Worm (Caenorhabditis elegans) whole organism, late embryonic: ENCODE data around the gene srv-30.

ENCODE experiments used
- C08G9.2 ChIP-seq: sonication (generic microtip); optimal IDR thresholded peaks from 2 replicates; lab custom pipeline; 2016; ENCODE audit warnings: mild to moderate bottlenecking, missing genetic modification characterization, moderate library complexity, missing compliant biosample characterization
- F13H6.1 ChIP-seq: sonication (generic microtip); optimal IDR thresholded peaks from 2 replicates; lab custom pipeline; 2016; ENCODE audit warnings: missing genetic modification characterization, missing compliant biosample characterization
- K09A11.1 ChIP-seq: sonication (generic microtip); optimal IDR thresholded peaks from 2 replicates; lab custom pipeline; 2017; ENCODE audit warnings: antibody characterized with exemption, mild to moderate bottlenecking, missing genetic modification characterization, missing compliant biosample characterization; ENCODE audit not compliant: insufficient read depth
- ahr-1 ChIP-seq: sonication (generic microtip); optimal IDR thresholded peaks from 2 replicates; lab custom pipeline; 2016; ENCODE audit warnings: missing genetic modification characterization, missing compliant biosample characterization
- ama-1 ChIP-seq: fragments of 150-350 bp; optimal IDR thresholded peaks from 2 replicates; lab custom pipeline; 2014
- ceh-19 ChIP-seq: fragments of 200-800 bp; sonication (Bioruptor generic); optimal IDR thresholded peaks from 2 replicates; lab custom pipeline; 2018; ENCODE audit warnings: mild to moderate bottlenecking, missing genetic modification characterization, missing compliant biosample characterization
- ceh-2 ChIP-seq: sonication (generic microtip); optimal IDR thresholded peaks from 2 replicates; lab custom pipeline; 2016; ENCODE audit warnings: missing genotype, missing genetic modification characterization, missing compliant biosample characterization
- ceh-31 ChIP-seq: sonication (generic microtip); optimal IDR thresholded peaks from 2 replicates; lab custom pipeline; 2016; ENCODE audit warnings: missing genetic modification characterization, missing compliant biosample characterization
- ceh-34 ChIP-seq: sonication (generic microtip); optimal IDR thresholded peaks from 2 replicates; lab custom pipeline; 2016; ENCODE audit warnings: mild to moderate bottlenecking, missing genetic modification characterization, missing compliant biosample characterization
- ceh-6 ChIP-seq: fragments of 200-800 bp; sonication (Bioruptor generic); optimal IDR thresholded peaks from 2 replicates; lab custom pipeline; 2018; ENCODE audit warnings: mild to moderate bottlenecking, missing genetic modification characterization, missing compliant biosample characterization
- dve-1 ChIP-seq: sonication (generic microtip); optimal IDR thresholded peaks from 2 replicates; lab custom pipeline; 2017; ENCODE audit warnings: antibody characterized with exemption, mild to moderate bottlenecking, missing genetic modification characterization, missing compliant biosample characterization
- elt-2 ChIP-seq: sonication (generic microtip); optimal IDR thresholded peaks from 2 replicates; lab custom pipeline; 2016; ENCODE audit warnings: missing genetic modification reagents, missing genetic modification characterization, missing compliant biosample characterization
- elt-4 ChIP-seq: sonication (generic microtip); optimal IDR thresholded peaks from 2 replicates; lab custom pipeline; 2016; ENCODE audit warnings: missing genetic modification characterization, missing compliant biosample characterization
- eyg-1 ChIP-seq: sonication (generic microtip); optimal IDR thresholded peaks from 2 replicates; lab custom pipeline; 2016; ENCODE audit warnings: missing genotype, missing genetic modification characterization, missing compliant biosample characterization
- fkh-10 ChIP-seq: fragments of 150-350 bp; optimal IDR thresholded peaks from 2 replicates; lab custom pipeline; 2014; ENCODE audit warnings: missing biosample characterization, missing genetic modification reagents, missing genetic modification characterization
- gmeb-2 ChIP-seq: sonication (generic microtip); optimal IDR thresholded peaks from 2 replicates; lab custom pipeline; 2016; ENCODE audit warnings: missing genetic modification characterization, inconsistent platforms, missing compliant biosample characterization
- hlh-13 ChIP-seq: fragments of 200-800 bp; sonication (Bioruptor generic); optimal IDR thresholded peaks from 2 replicates; lab custom pipeline; 2018; ENCODE audit warnings: mild to moderate bottlenecking, missing genetic modification characterization, missing compliant biosample characterization
- hlh-6 ChIP-seq: sonication (generic microtip); optimal IDR thresholded peaks from 2 replicates; lab custom pipeline; 2016; ENCODE audit warnings: missing genotype, missing genetic modification characterization, missing compliant biosample characterization
- lim-6 ChIP-seq: sonication (generic microtip); optimal IDR thresholded peaks from 2 replicates; lab custom pipeline; 2016; ENCODE audit warnings: missing genetic modification characterization, missing compliant biosample characterization
- lin-11 ChIP-seq: fragments of 200-800 bp; sonication (Bioruptor generic); optimal IDR thresholded peaks from 2 replicates; lab custom pipeline; 2018; ENCODE audit warnings: mild to moderate bottlenecking, missing genetic modification characterization, missing compliant biosample characterization
- madf-2 ChIP-seq: sonication (generic microtip); optimal IDR thresholded peaks from 2 replicates; lab custom pipeline; 2017; ENCODE audit warnings: missing genetic modification characterization, missing compliant biosample characterization
- nfya-1 ChIP-seq: sonication (generic microtip); optimal IDR thresholded peaks from 2 replicates; lab custom pipeline; 2017; ENCODE audit warnings: missing genetic modification characterization, mild to moderate bottlenecking, missing compliant biosample characterization, antibody characterized with exemption, moderate library complexity
- nhr-232 ChIP-seq: sonication (generic microtip); optimal IDR thresholded peaks from 2 replicates; lab custom pipeline; 2016; ENCODE audit warnings: missing genetic modification characterization, missing compliant biosample characterization
- npax-4 ChIP-seq: sonication (generic microtip); optimal IDR thresholded peaks from 2 replicates; lab custom pipeline; 2016; ENCODE audit warnings: missing genetic modification characterization, missing compliant biosample characterization
- odd-2 ChIP-seq: sonication (generic microtip); optimal IDR thresholded peaks from 2 replicates; lab custom pipeline; 2017; ENCODE audit warnings: antibody characterized with exemption, mild to moderate bottlenecking, missing genetic modification characterization, missing compliant biosample characterization
- pag-3 ChIP-seq: sonication (generic microtip); optimal IDR thresholded peaks from 2 replicates; lab custom pipeline; 2016; ENCODE audit warnings: missing compliant biosample characterization, missing genetic modification characterization, borderline replicate concordance
- pax-1 ChIP-seq: fragments of 150-350 bp; optimal IDR thresholded peaks from 2 replicates; lab custom pipeline; 2014; ENCODE audit warnings: missing biosample characterization, missing genetic modification characterization
- pha-4 ChIP-seq: fragments of 150-350 bp; optimal IDR thresholded peaks from 2 replicates; lab custom pipeline; 2018; ENCODE audit warnings: missing biosample characterization, missing genetic modification reagents, missing genetic modification characterization
- ref-2 ChIP-seq: sonication (generic microtip); optimal IDR thresholded peaks from 2 replicates; lab custom pipeline; 2016; ENCODE audit warnings: missing genetic modification characterization, missing compliant biosample characterization
- rnt-1 ChIP-seq: sonication (generic microtip); optimal IDR thresholded peaks from 2 replicates; lab custom pipeline; 2016; ENCODE audit warnings: missing genetic modification characterization, missing compliant biosample characterization
- sox-4 ChIP-seq: sonication (generic microtip); optimal IDR thresholded peaks from 2 replicates; lab custom pipeline; 2017; ENCODE audit warnings: mild to moderate bottlenecking, missing genetic modification characterization, inconsistent platforms, missing compliant biosample characterization
- syd-9 ChIP-seq: sonication (generic microtip); optimal IDR thresholded peaks from 2 replicates; lab custom pipeline; 2016; ENCODE audit warnings: mild to moderate bottlenecking, missing genetic modification characterization, moderate library complexity, missing compliant biosample characterization
- ttx-3 ChIP-seq: sonication (generic microtip); optimal IDR thresholded peaks from 2 replicates; lab custom pipeline; 2016; ENCODE audit warnings: missing genetic modification reagents, missing genetic modification characterization, missing compliant biosample characterization
- unc-42 ChIP-seq: sonication (generic microtip); optimal IDR thresholded peaks from 2 replicates; lab custom pipeline; 2016; ENCODE audit warnings: missing genotype, missing genetic modification characterization, missing compliant biosample characterization
- unc-86 ChIP-seq: sonication (generic microtip); optimal IDR thresholded peaks from 2 replicates; lab custom pipeline; 2016; ENCODE audit warnings: missing genetic modification characterization, missing compliant biosample characterization

srv-30 gene

DNA sequence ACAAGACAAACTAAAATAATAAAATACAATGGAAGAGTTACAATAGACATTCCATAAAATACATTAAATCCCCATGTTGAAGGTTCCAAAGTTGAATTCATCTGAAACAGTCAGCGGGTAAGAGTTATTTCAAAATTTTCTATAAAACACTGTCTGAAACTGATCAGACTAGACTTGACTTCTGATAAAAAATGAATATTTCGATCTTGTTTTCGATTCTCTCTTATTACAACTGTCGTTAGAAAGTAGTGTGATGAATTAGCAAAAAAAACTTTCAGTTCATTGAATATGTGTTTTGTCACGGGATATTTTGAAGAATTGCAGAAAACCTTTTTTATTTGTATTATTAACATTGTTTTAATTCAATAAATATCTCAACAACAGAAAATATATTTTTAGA is 32.5 kb upstream of the srv-30 start, which contains the start of gene srv-26:
Gene srv-26, minus strand, starts transcription at position 101 of the 400 bp plus-strand sequence.
- TF ChIP-seq ceh-19 (GFP tag; lab: Kevin White, UChicago) = no peak
- no peak for TF ChIP-seq rnt-1 (tag; lab: Kevin White, UChicago)
- no peak for TF ChIP-seq eyg-1
- no peak for TF ChIP-seq madf-2
- TF ChIP-seq hlh-13 = no peak
- TF ChIP-seq ceh-2 (tag; lab: Kevin White, UChicago) = no peak
- TF ChIP-seq ceh-6 (GFP tag; lab: Kevin White, UChicago) = no peak
- no peak for TF ChIP-seq nhr-232
- TF ChIP-seq pag-3 (tag; lab: Kevin White, UChicago) = no peak
- no peak for TF ChIP-seq fkh-10 (GFP tag; lab: Kevin White, UChicago)
- TF ChIP-seq elt-4 (tag; lab: Kevin White, UChicago) = no peak
- no peak for TF ChIP-seq hlh-6 (tag; lab: Kevin White, UChicago)
- no peak for TF ChIP-seq lin-11 (tag; lab: Kevin White, UChicago)
- no peak for TF ChIP-seq pha-4 (tag; lab: Kevin White, UChicago)
- TF ChIP-seq ttx-3 (tag; lab: Kevin White, UChicago) = no peak
- TF ChIP-seq ceh-34 = no peak
- TF ChIP-seq npax-4 (tag; lab: Kevin White, UChicago) = no peak
- TF ChIP-seq syd-9 (tag; lab: Kevin White, UChicago) = no peak
- no peak for TF ChIP-seq pax-1 (tag; lab: Kevin White, UChicago)
- TF ChIP-seq K09A11.1 (tag; lab: Kevin White, UChicago) = no peak

DNA sequence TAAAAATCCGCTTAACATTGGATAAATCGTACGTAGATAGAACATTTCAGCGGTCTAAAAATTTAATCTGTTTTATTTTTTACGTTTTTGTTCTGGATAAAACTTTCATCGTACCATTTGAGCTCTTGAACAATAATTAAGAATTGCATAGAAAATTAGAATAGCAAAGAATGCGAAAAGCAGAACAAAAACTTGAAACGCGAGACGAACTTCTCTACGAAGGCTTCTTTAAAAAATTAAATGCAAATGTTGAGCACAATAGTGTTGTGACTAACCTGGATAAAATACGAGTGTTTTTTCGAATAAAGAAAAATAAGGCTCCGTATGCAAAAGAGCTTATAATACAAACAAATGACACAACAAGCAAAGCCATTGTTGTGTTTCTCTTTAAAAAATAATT is 30.3 kb upstream of the srv-30 start:
- TF ChIP-seq ref-2 (tag; lab: Kevin White, UChicago) = no peak
- no peak for TF ChIP-seq unc-42 (tag; lab: Kevin White, UChicago)

DNA sequence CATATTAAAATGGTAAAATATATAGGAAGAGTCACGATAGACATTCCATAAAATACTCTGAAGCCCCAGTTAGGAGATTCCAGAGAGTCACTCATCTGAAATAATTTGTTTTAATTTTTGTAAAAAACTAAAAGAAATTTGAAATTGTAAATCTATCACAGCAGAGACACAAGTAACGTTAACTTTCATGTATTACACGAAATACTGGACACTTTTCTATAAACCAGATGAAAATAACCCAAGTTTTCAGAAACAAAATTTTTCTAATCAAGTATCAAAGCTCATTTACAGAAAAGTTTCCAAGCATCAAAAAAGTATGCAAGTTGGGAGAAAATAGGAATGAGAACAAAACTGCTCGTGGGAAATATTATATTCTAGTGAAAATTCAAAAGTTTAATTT is 29.0 kb upstream of the srv-30 start, which contains the start of gene srv-27:
Gene srv-27, minus strand, starts transcription at position 101 of the 400 bp plus-strand sequence.
- no peak for TF ChIP-seq ceh-19 (GFP tag; lab: Kevin White, UChicago)
- TF ChIP-seq odd-2 = no peak

DNA sequence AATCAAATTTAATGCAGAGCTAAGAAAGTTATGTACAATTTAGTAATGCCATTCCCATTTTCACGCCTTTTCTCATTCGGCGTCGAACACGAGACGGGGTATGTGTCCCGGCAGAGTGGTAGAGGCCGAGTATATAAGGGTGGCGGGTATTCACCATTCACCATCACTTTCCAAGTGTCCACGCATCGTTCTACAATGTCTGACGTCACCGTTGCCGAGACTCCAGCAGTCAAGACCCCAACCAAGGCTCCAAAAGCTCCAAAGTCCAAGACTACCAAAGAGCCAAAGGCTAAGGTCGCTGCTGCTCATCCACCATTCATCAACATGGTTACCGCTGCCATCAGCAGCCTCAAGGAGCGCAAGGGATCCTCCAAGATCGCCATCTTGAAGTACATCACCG is 24.8 kb upstream of the srv-30 start, which contains the start of gene hil-2:
Gene hil-2, plus strand, starts transcription at position 160 of the 400 bp plus-strand sequence.
- TF ChIP-seq ceh-31 (peak; percentile 53), ama-1 (peak; percentile 34), dve-1 (tag; lab: Kevin White, UChicago) (no peak), elt-2 (tag; lab: Kevin White, UChicago) (peak; percentile 26)

DNA sequence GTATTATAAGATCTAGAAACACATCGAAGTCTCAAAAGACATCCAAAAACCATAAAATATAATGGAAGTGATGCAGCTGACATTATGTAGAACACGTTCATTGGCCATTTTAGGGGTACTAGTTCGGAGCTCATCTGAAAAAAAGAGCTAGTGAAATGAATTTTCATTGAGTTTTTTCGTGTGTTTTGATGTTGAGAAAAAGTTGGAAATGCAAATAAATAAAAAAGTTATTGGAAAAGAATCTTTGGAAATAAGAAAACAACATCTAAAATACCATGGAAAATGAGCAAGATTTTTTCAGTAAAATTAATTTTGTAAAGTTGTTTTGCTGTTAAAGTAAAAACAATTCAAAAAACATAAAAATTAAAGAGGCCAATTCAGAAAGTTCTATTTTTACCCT is 21.5 kb upstream of the srv-30 start, which contains the start of gene srv-24:
Gene srv-24, minus strand, starts transcription at position 101 of the 400 bp plus-strand sequence.
- TF ChIP-seq nfya-1 (tag; lab: Kevin White, UChicago) (no peak), eyg-1 (no peak), gmeb-2 (tag; lab: Kevin White, UChicago) (no peak), fkh-10 (GFP tag; lab: Kevin White, UChicago) (no peak), sox-4 (no peak), C08G9.2 (tag; lab: Kevin White, UChicago) (no peak), ceh-19 (GFP tag; lab: Kevin White, UChicago) (no peak), ceh-31 (no peak), lim-6 (no peak), ahr-1 (tag; lab: Kevin White, UChicago) (no peak), lin-11 (tag; lab: Kevin White, UChicago) (no peak), unc-86 (tag; lab: Kevin White, UChicago) (no peak), K09A11.1 (tag; lab: Kevin White, UChicago) (no peak), F13H6.1 (tag; lab: Kevin White, UChicago) (no peak)
